Worm (Caenorhabditis elegans): ENCODE results near the gene T22D1.3.

T22D1.3 gene

ce11 chrIV:6903575-6903974, 9.8 kb upstream of the T22D1.3 start, which contains the start of gene T22D1.5:
T22D1.5 (plus strand) TSS chrIV:6903950.
- TF ChIP-seq ref-1 (GFP tag; conservative IDR thresholded peaks at IDR 0.05) (no peak), ztf-29 (GFP tag; IDR thresholded peaks at IDR 0.05) (no peak), flt-1 (GFP tag; IDR thresholded peaks at IDR 0.05) (no peak), ztf-23 (GFP tag; IDR thresholded peaks at IDR 0.05) (no peak), med-1 (GFP tag; optimal IDR thresholded peaks at IDR 0.05; ENCODE audit: insufficient read depth) (no peak), cog-1 (tag; optimal IDR thresholded peaks at IDR 0.05) (no peak), klf-2 (GFP tag; conservative IDR thresholded peaks at IDR 0.05) (no peak), T22C8.4 (GFP tag; IDR thresholded peaks at IDR 0.05) (no peak), tab-1 (GFP tag; IDR thresholded peaks at IDR 0.05) (no peak)

ce11 chrIV:6904606-6905005, 8.7 kb upstream of the T22D1.3 start:
- TF ChIP-seq klf-2 (GFP tag; conservative IDR thresholded peaks at IDR 0.05) = no peak
- TF ChIP-seq flt-1 (GFP tag; IDR thresholded peaks at IDR 0.05) = no peak
- no peak for TF ChIP-seq ref-1 (GFP tag; conservative IDR thresholded peaks at IDR 0.05)
- TF ChIP-seq tab-1 (GFP tag; IDR thresholded peaks at IDR 0.05) = no peak
- no peak for TF ChIP-seq ztf-29 (GFP tag; IDR thresholded peaks at IDR 0.05)
- TF ChIP-seq med-1 (GFP tag; optimal IDR thresholded peaks at IDR 0.05; ENCODE audit: insufficient read depth) = no peak
- no peak for TF ChIP-seq ztf-23 (GFP tag; IDR thresholded peaks at IDR 0.05)
- no peak for TF ChIP-seq T22C8.4 (GFP tag; IDR thresholded peaks at IDR 0.05)
- no peak for TF ChIP-seq cog-1 (tag; optimal IDR thresholded peaks at IDR 0.05)

- TF ChIP-seq tab-1 (GFP tag; IDR thresholded peaks at IDR 0.05) = no peak
- no peak for TF ChIP-seq ztf-29 (GFP tag; IDR thresholded peaks at IDR 0.05)
- TF ChIP-seq flt-1 (GFP tag; IDR thresholded peaks at IDR 0.05) = no peak
- TF ChIP-seq ztf-23 (GFP tag; IDR thresholded peaks at IDR 0.05) = no peak
- no peak for TF ChIP-seq ref-1 (GFP tag; conservative IDR thresholded peaks at IDR 0.05)
- no peak for TF ChIP-seq klf-2 (GFP tag; conservative IDR thresholded peaks at IDR 0.05)
- TF ChIP-seq med-1 (GFP tag; optimal IDR thresholded peaks at IDR 0.05; ENCODE audit: insufficient read depth) = no peak
- no peak for TF ChIP-seq cog-1 (tag; optimal IDR thresholded peaks at IDR 0.05)
- no peak for TF ChIP-seq T22C8.4 (GFP tag; IDR thresholded peaks at IDR 0.05)
These were observed 7.9 kb upstream of the T22D1.3 start for ce11 chrIV:6905428-6905827.

- TF ChIP-seq ztf-23 (GFP tag; IDR thresholded peaks at IDR 0.05) (no peak), cog-1 (tag; optimal IDR thresholded peaks at IDR 0.05) (no peak), ref-1 (GFP tag; conservative IDR thresholded peaks at IDR 0.05) (no peak), klf-2 (GFP tag; conservative IDR thresholded peaks at IDR 0.05) (no peak), med-1 (GFP tag; optimal IDR thresholded peaks at IDR 0.05; ENCODE audit: insufficient read depth) (no peak), tab-1 (GFP tag; IDR thresholded peaks at IDR 0.05) (no peak), flt-1 (GFP tag; IDR thresholded peaks at IDR 0.05) (no peak), ztf-29 (GFP tag; IDR thresholded peaks at IDR 0.05) (no peak), T22C8.4 (GFP tag; IDR thresholded peaks at IDR 0.05) (no peak)
These were observed 7.3 kb upstream of the T22D1.3 start, which contains the start of the genes T22D1.17 and T22D1.8 for ce11 chrIV:6905947-6906489. T22D1.17 (plus strand) TSS chrIV:6905997. T22D1.8 (minus strand) TSS chrIV:6906348.

ce11 chrIV:6907487-6907886, 5.9 kb upstream of the T22D1.3 start:
- TF ChIP-seq T22C8.4 (GFP tag; IDR thresholded peaks at IDR 0.05) (no peak), klf-2 (GFP tag; conservative IDR thresholded peaks at IDR 0.05) (no peak), cog-1 (tag; optimal IDR thresholded peaks at IDR 0.05) (no peak), med-1 (GFP tag; optimal IDR thresholded peaks at IDR 0.05; ENCODE audit: insufficient read depth) (no peak), ref-1 (GFP tag; conservative IDR thresholded peaks at IDR 0.05) (no peak), tab-1 (GFP tag; IDR thresholded peaks at IDR 0.05) (no peak), ztf-29 (GFP tag; IDR thresholded peaks at IDR 0.05) (no peak), flt-1 (GFP tag; IDR thresholded peaks at IDR 0.05) (no peak), ztf-23 (GFP tag; IDR thresholded peaks at IDR 0.05) (no peak)

- TF ChIP-seq klf-2 (GFP tag; conservative IDR thresholded peaks at IDR 0.05) (no peak), med-1 (GFP tag; optimal IDR thresholded peaks at IDR 0.05; ENCODE audit: insufficient read depth) (no peak), flt-1 (GFP tag; IDR thresholded peaks at IDR 0.05) (no peak), ztf-23 (GFP tag; IDR thresholded peaks at IDR 0.05) (no peak), cog-1 (tag; optimal IDR thresholded peaks at IDR 0.05) (no peak), tab-1 (GFP tag; IDR thresholded peaks at IDR 0.05) (no peak), ztf-29 (GFP tag; IDR thresholded peaks at IDR 0.05) (no peak), ref-1 (GFP tag; conservative IDR thresholded peaks at IDR 0.05) (no peak), T22C8.4 (GFP tag; IDR thresholded peaks at IDR 0.05) (no peak)
These were observed 3.2 kb upstream of the T22D1.3 start, which contains the start of the genes rpn-1 and ribo-1 for ce11 chrIV:6909863-6910733. rpn-1 (minus strand) TSS chrIV:6909913. ribo-1 (plus strand) TSS chrIV:6910683.

- TF ChIP-seq tab-1 (GFP tag; IDR thresholded peaks at IDR 0.05) (no peak), cog-1 (tag; optimal IDR thresholded peaks at IDR 0.05) (no peak), ztf-29 (GFP tag; IDR thresholded peaks at IDR 0.05) (no peak), flt-1 (GFP tag; IDR thresholded peaks at IDR 0.05) (no peak), med-1 (GFP tag; optimal IDR thresholded peaks at IDR 0.05; ENCODE audit: insufficient read depth) (no peak), ztf-23 (GFP tag; IDR thresholded peaks at IDR 0.05) (no peak), ref-1 (GFP tag; conservative IDR thresholded peaks at IDR 0.05) (no peak), klf-2 (GFP tag; conservative IDR thresholded peaks at IDR 0.05) (no peak), T22C8.4 (GFP tag; IDR thresholded peaks at IDR 0.05) (no peak)
These were observed 3.5 kb downstream of the T22D1.3 start for ce11 chrIV:6916831-6917230.

ce11 chrIV:6919318-6919717, 6.0 kb downstream of the T22D1.3 start, which contains the start of gene ruvb-2:
ruvb-2 (minus strand) TSS chrIV:6919406.
- TF ChIP-seq ztf-23 (GFP tag; IDR thresholded peaks at IDR 0.05) = 0 out of 2 replicates have a peak, but pooled peaks have one; percentile 18
- TF ChIP-seq T22C8.4 (GFP tag; IDR thresholded peaks at IDR 0.05) = no peak
- no peak for TF ChIP-seq med-1 (GFP tag; optimal IDR thresholded peaks at IDR 0.05; ENCODE audit: insufficient read depth)
- TF ChIP-seq cog-1 (tag; optimal IDR thresholded peaks at IDR 0.05) = peak; percentile 17

- TF ChIP-seq tab-1 (GFP tag; IDR thresholded peaks at IDR 0.05) = no peak
- TF ChIP-seq cog-1 (tag; optimal IDR thresholded peaks at IDR 0.05) = no peak
- TF ChIP-seq ref-1 (GFP tag; conservative IDR thresholded peaks at IDR 0.05) = no peak
- TF ChIP-seq flt-1 (GFP tag; IDR thresholded peaks at IDR 0.05) = no peak
- TF ChIP-seq klf-2 (GFP tag; conservative IDR thresholded peaks at IDR 0.05) = no peak
- no peak for TF ChIP-seq T22C8.4 (GFP tag; IDR thresholded peaks at IDR 0.05)
- no peak for TF ChIP-seq med-1 (GFP tag; optimal IDR thresholded peaks at IDR 0.05; ENCODE audit: insufficient read depth)
- no peak for TF ChIP-seq ztf-29 (GFP tag; IDR thresholded peaks at IDR 0.05)
- no peak for TF ChIP-seq ztf-23 (GFP tag; IDR thresholded peaks at IDR 0.05)
These were observed 6.7 kb downstream of the T22D1.3 start, which contains the start of gene T22D1.18 for ce11 chrIV:6920063-6920462. T22D1.18 (minus strand) TSS chrIV:6920163.
